Fruit fly (Drosophila melanogaster) Kc167 (cell line): ENCODE data around the gene CG7506.

Experiments
- Myc ChIP-seq: fragments of >200 bp; optimal IDR thresholded peaks from 2 replicates; lab custom pipeline; 2017; ENCODE audit warnings: missing external identifiers
- h ChIP-seq: fragments of >200 bp; optimal IDR thresholded peaks from 3 replicates; lab custom pipeline; 2018; ENCODE audit warnings: missing external identifiers
- insv ChIP-seq: fragments of >200 bp; optimal IDR thresholded peaks from 3 replicates; lab custom pipeline; 2018; ENCODE audit warnings: missing external identifiers
- psq ChIP-seq: fragments of >200 bp; optimal IDR thresholded peaks from 2 replicates; lab custom pipeline; 2017; ENCODE audit warnings: missing external identifiers
- ttk ChIP-seq: sonication (Bioruptor generic); optimal IDR thresholded peaks from 2 replicates; lab custom pipeline; 2017; ENCODE audit warnings: missing external identifiers

DNA sequence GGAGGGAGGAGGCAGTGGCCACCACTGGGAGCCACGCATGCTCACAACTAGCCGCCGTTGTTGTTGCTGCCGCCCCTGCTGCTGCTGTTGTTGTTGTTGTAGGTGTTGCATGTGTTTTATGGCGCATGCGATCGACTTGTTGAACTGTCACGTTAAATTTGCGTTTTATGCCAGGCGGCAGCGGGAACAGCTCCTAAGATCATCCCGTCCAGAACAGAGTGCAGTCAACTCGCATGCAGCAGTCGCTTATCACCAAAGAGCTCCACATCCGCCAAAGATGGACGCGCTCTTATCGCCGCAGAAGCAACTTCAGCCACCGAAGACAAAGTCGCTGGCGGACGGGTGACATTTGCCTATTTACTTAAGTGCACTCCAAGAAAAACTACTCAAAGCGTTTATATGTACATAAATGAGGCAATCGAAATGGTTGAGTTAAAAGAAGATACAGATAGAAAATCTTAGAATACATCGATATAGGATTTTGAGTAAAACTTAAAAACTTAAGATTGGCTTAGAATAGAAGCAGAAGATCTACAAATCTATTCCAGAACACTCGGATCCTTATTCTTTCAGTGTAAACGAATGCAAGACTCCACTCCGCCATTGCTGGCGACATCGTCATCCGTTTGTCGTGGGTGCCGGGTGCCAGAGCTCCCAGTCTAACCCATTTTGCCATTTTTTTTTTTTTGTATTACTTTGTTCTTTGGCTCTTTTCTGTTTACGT is 8.7 kb downstream of the CG7506 start:
- TF ChIP-seq Myc (lab: Kevin White, UChicago) (no peak), insv (lab: Kevin White, UChicago) (no peak), ttk (lab: Kevin White, UChicago) (no peak), h (lab: Kevin White, UChicago) (no peak), psq (no peak)
